4 worm cellular contexts compared by ENCODE assay signal in the genomic region with DNA sequence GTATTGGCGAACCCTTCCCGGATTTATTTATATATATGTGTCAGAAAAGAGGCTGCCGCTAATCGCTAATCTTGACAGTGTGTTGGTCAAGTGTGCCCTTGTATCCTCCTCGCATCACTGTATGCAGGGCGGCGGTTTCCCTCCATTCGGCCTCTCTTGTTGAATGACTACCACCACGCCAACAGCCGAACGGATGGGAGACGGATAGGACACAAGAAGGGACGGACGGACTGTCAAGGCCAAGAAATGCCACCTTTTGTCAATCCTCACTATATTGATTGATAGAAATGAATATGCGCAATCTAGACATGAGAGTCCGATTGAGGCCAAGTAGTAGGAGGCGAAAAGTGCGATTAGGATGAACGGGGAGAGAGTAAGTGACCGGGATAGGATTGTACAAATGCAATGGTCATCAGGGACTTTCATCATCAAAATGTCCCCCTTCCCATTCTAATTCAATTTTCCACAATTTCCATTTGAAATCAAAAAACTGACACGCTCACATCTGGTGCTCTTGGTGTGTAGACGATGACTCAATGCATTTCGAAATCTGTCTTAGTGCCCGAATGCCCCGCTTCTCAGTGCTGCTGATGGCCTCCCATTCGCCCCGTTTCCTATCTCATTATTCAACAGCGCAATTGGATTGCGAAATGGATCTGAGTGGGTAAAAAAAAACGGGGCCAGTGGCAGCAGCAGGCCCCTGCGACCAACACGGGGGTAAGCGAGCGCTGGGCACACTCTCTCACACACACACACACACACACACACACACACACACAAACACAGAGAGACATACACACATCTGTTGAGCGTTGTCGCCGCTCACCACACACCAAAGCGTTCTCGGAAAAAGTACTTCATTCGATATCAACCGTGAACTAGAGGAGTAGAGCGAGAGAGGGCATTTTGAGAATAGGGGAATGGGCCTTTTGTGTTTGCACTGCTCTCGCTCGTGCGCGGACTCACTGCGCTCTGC.
TF ChIP-seq lines count a peak whose summit lies in the region.

No protein-coding gene starts in this region.

TF ChIP-seq in whole organism, L2 larva, 48 proteins besides CTCF, POLR2A, EP300 and RAD21 (continues in another document):
- TF ChIP-seq nhr-21 (tag; optimal IDR thresholded peaks at IDR 0.05; lab: Kevin White, UChicago) (peak; percentile 25), ceh-16 (tag; optimal IDR thresholded peaks at IDR 0.05; lab: Kevin White, UChicago) (peak; percentile 70), R02D3.7 (tag; optimal IDR thresholded peaks at IDR 0.05; lab: Kevin White, UChicago) (no peak), sem-4 (tag; optimal IDR thresholded peaks at IDR 0.05; lab: Kevin White, UChicago) (peak; percentile 69), gmeb-1 (tag; optimal IDR thresholded peaks at IDR 0.05; lab: Kevin White, UChicago) (no peak), C34F6.9 (tag; optimal IDR thresholded peaks at IDR 0.05; lab: Kevin White, UChicago) (peak; percentile 71), ceh-82 (tag; optimal IDR thresholded peaks at IDR 0.05; lab: Kevin White, UChicago) (no peak), unc-39 (tag; optimal IDR thresholded peaks at IDR 0.05; lab: Kevin White, UChicago) (no peak), snpc-4 (tag; optimal IDR thresholded peaks at IDR 0.05; lab: Kevin White, UChicago) (peak; percentile 19), sma-9 (GFP tag; optimal IDR thresholded peaks at IDR 0.05; lab: Kevin White, UChicago) (peak; percentile 55), sma-9 (tag; optimal IDR thresholded peaks at IDR 0.05; lab: Kevin White, UChicago) (no peak), nhr-6 (tag; optimal IDR thresholded peaks at IDR 0.05; lab: Kevin White, UChicago) (no peak), unc-62 (GFP tag; optimal IDR thresholded peaks at IDR 0.05; lab: Kevin White, UChicago) (no peak), ztf-1 (GFP tag; conservative IDR thresholded peaks at IDR 0.05; lab: Robert Waterston, UW) (no peak), nhr-129 (tag; optimal IDR thresholded peaks at IDR 0.05; lab: Kevin White, UChicago) (peak; percentile 81), mab-5 (tag; optimal IDR thresholded peaks at IDR 0.05; lab: Kevin White, UChicago) (peak; percentile 13), alr-1 (tag; optimal IDR thresholded peaks at IDR 0.05; lab: Kevin White, UChicago) (no peak), peb-1 (tag; optimal IDR thresholded peaks at IDR 0.05; lab: Kevin White, UChicago) (peak; percentile 10), mbf-1 (tag; optimal IDR thresholded peaks at IDR 0.05; lab: Kevin White, UChicago) (no peak), nhr-10 (tag; optimal IDR thresholded peaks at IDR 0.05; lab: Kevin White, UChicago) (peak; percentile 26), elt-1 (tag; optimal IDR thresholded peaks at IDR 0.05; lab: Kevin White, UChicago) (no peak)

TF ChIP-seq in whole organism, L4 larva, 104 proteins besides CTCF, POLR2A, EP300 and RAD21 (continues in another document):
- TF ChIP-seq nhr-42 (GFP tag; IDR thresholded peaks at IDR 0.05; lab: Robert Waterston, UW) (no peak), mxl-2 (GFP tag; conservative IDR thresholded peaks at IDR 0.05; lab: Robert Waterston, UW) (no peak), cey-2 (tag; optimal IDR thresholded peaks at IDR 0.05; lab: Kevin White, UChicago; ENCODE audit: borderline replicate concordance, insufficient read depth) (no peak), Y5F2A.4 (GFP tag; optimal IDR thresholded peaks at IDR 0.05; lab: Kevin White, UChicago) (no peak), hlh-11 (tag; optimal IDR thresholded peaks at IDR 0.05; lab: Kevin White, UChicago) (peak; percentile 57), set-16 (GFP tag; IDR thresholded peaks at IDR 0.05; lab: Robert Waterston, UW) (peak; percentile 42; the same call in 1 of the 2 replicates), ceh-32 (tag; optimal IDR thresholded peaks at IDR 0.05; lab: Kevin White, UChicago; ENCODE audit: poor library complexity) (no peak), nhr-10 (tag; optimal IDR thresholded peaks at IDR 0.05; lab: Kevin White, UChicago) (no peak), lin-15B (tag; optimal IDR thresholded peaks at IDR 0.05; lab: Kevin White, UChicago) (no peak), F37D6.2 (tag; optimal IDR thresholded peaks at IDR 0.05; lab: Kevin White, UChicago) (peak; percentile 48), snpc-1.2 (GFP tag; IDR thresholded peaks at IDR 0.05; lab: Robert Waterston, UW) (no peak), dmd-6 (GFP tag; IDR thresholded peaks at IDR 0.05; lab: Robert Waterston, UW) (peak; percentile 24; the same call in 1 of the 2 replicates), zfp-3 (GFP tag; conservative IDR thresholded peaks at IDR 0.05; lab: Robert Waterston, UW) (no peak), vab-7 (GFP tag; IDR thresholded peaks at IDR 0.05; lab: Robert Waterston, UW) (no peak), tra-1 (GFP tag; IDR thresholded peaks at IDR 0.05; lab: Robert Waterston, UW) (no peak), tag-97 (GFP tag; IDR thresholded peaks at IDR 0.05; lab: Robert Waterston, UW) (no peak), hmg-1.1 (GFP tag; IDR thresholded peaks at IDR 0.05; lab: Robert Waterston, UW) (peak; percentile 78), attf-4 (tag; optimal IDR thresholded peaks at IDR 0.05; lab: Kevin White, UChicago) (no peak), nhr-6 (tag; optimal IDR thresholded peaks at IDR 0.05; lab: Kevin White, UChicago) (no peak), ceh-44 (GFP tag; IDR thresholded peaks at IDR 0.05; lab: Robert Waterston, UW) (no peak)

TF ChIP-seq in whole organism, late embryonic, 69 proteins besides CTCF, POLR2A, EP300 and RAD21 (continues in another document):
- TF ChIP-seq tbx-2 (tag; optimal IDR thresholded peaks at IDR 0.05; lab: Kevin White, UChicago) (peak; percentile 59), ceh-18 (tag; optimal IDR thresholded peaks at IDR 0.05; lab: Kevin White, UChicago) (peak; percentile 62), elt-2 (tag; optimal IDR thresholded peaks at IDR 0.05; lab: Kevin White, UChicago) (peak; percentile 24), ceh-14 (tag; optimal IDR thresholded peaks at IDR 0.05; lab: Kevin White, UChicago) (peak; percentile 23), eyg-1 (tag; optimal IDR thresholded peaks at IDR 0.05; lab: Kevin White, UChicago) (no peak), nfya-1 (tag; optimal IDR thresholded peaks at IDR 0.05; lab: Kevin White, UChicago) (peak; percentile 49), unc-55 (GFP tag; optimal IDR thresholded peaks at IDR 0.05; lab: Kevin White, UChicago) (peak; percentile 14), unc-3 (GFP tag; conservative IDR thresholded peaks at IDR 0.05; lab: Robert Waterston, UW) (no peak), unc-3 (tag; optimal IDR thresholded peaks at IDR 0.05; lab: Kevin White, UChicago) (no peak), ztf-16 (tag; optimal IDR thresholded peaks at IDR 0.05; lab: Kevin White, UChicago) (peak; percentile 37), unc-42 (tag; optimal IDR thresholded peaks at IDR 0.05; lab: Kevin White, UChicago) (peak; percentile 80), ceh-34 (tag; optimal IDR thresholded peaks at IDR 0.05; lab: Kevin White, UChicago) (peak; percentile 74), pax-1 (tag; optimal IDR thresholded peaks at IDR 0.05; lab: Kevin White, UChicago) (peak; percentile 65), madf-2 (tag; optimal IDR thresholded peaks at IDR 0.05; lab: Kevin White, UChicago) (no peak), fkh-6 (tag; optimal IDR thresholded peaks at IDR 0.05; lab: Kevin White, UChicago) (peak; percentile 1), ceh-31 (tag; optimal IDR thresholded peaks at IDR 0.05; lab: Kevin White, UChicago) (peak; percentile 18), ceh-24 (tag; optimal IDR thresholded peaks at IDR 0.05; lab: Kevin White, UChicago) (no peak), zip-5 (tag; optimal IDR thresholded peaks at IDR 0.05; lab: Kevin White, UChicago) (peak; percentile 8), ets-4 (tag; optimal IDR thresholded peaks at IDR 0.05; lab: Kevin White, UChicago) (no peak), pros-1 (tag; optimal IDR thresholded peaks at IDR 0.05; lab: Kevin White, UChicago) (peak; percentile 12), pha-2 (tag; optimal IDR thresholded peaks at IDR 0.05; lab: Kevin White, UChicago) (peak; percentile 75), ceh-48 (tag; optimal IDR thresholded peaks at IDR 0.05; lab: Kevin White, UChicago) (no peak), pat-9 (tag; optimal IDR thresholded peaks at IDR 0.05; lab: Kevin White, UChicago) (no peak)

TF ChIP-seq in whole organism, mixed stage, embryonic, 35 proteins besides CTCF, POLR2A, EP300 and RAD21:
- TF ChIP-seq cnd-1 (tag; optimal IDR thresholded peaks at IDR 0.05; lab: Kevin White, UChicago) (peak; percentile 42), mep-1 (tag; optimal IDR thresholded peaks at IDR 0.05; lab: Kevin White, UChicago) (peak; percentile 9), nhr-2 (tag; optimal IDR thresholded peaks at IDR 0.05; lab: Kevin White, UChicago) (peak; percentile 97), ham-2 (GFP tag; optimal IDR thresholded peaks at IDR 0.05; lab: Kevin White, UChicago) (peak; percentile 97), M03D4.4 (tag; optimal IDR thresholded peaks at IDR 0.05; lab: Kevin White, UChicago) (peak; percentile 71), snpc-4 (tag; optimal IDR thresholded peaks at IDR 0.05; lab: Kevin White, UChicago) (no peak), lin-13 (tag; optimal IDR thresholded peaks at IDR 0.05; lab: Kevin White, UChicago) (no peak), drap-1 (GFP tag; optimal IDR thresholded peaks at IDR 0.05; lab: Kevin White, UChicago) (peak; percentile 8), lin-32 (GFP tag; optimal IDR thresholded peaks at IDR 0.05; lab: Kevin White, UChicago) (peak; percentile 7), hlh-1 (tag; optimal IDR thresholded peaks at IDR 0.05; lab: Kevin White, UChicago) (no peak), unc-120 (tag; optimal IDR thresholded peaks at IDR 0.05; lab: Kevin White, UChicago; ENCODE audit: poor library complexity, severe bottlenecking) (peak; percentile 58), flh-1 (GFP tag; optimal IDR thresholded peaks at IDR 0.05; lab: Kevin White, UChicago) (no peak), sptf-1 (tag; optimal IDR thresholded peaks at IDR 0.05; lab: Kevin White, UChicago) (peak; percentile 55), nhr-237 (tag; optimal IDR thresholded peaks at IDR 0.05; lab: Kevin White, UChicago) (peak; percentile 22), ztf-11 (tag; optimal IDR thresholded peaks at IDR 0.05; lab: Kevin White, UChicago) (no peak), pha-4 (tag; optimal IDR thresholded peaks at IDR 0.05; lab: Kevin White, UChicago) (peak; percentile 79), unc-62 (GFP tag; optimal IDR thresholded peaks at IDR 0.05; lab: Kevin White, UChicago) (peak; percentile 45), ces-1 (GFP tag; optimal IDR thresholded peaks at IDR 0.05; lab: Kevin White, UChicago) (peak; percentile 80), mls-2 (tag; optimal IDR thresholded peaks at IDR 0.05; lab: Kevin White, UChicago) (peak; percentile 21), lsy-2 (tag; optimal IDR thresholded peaks at IDR 0.05; lab: Kevin White, UChicago) (peak; percentile 0)
